Fruit fly (Drosophila melanogaster): Measurements from ENCODE around the gene Atg4a.

The Atg4a gene

dm6 chr2L:1077469-1077993 is 3.2 kb upstream of the Atg4a start, which contains the start of the genes S and ast (continued):
- peak; percentile 50; the same call in 1 of the 2 replicates for TF ChIP-seq ssp (GFP tag; IDR thresholded peaks at IDR 0.05)
- peak; percentile 99 for TF ChIP-seq amos (GFP tag; IDR thresholded peaks at IDR 0.05; ENCODE audit: partially characterized antibody)
- no peak for TF ChIP-seq fd3F (GFP tag; optimal IDR thresholded peaks at IDR 0.05)
- TF ChIP-seq pb (GFP tag; optimal IDR thresholded peaks at IDR 0.05) = no peak
- no peak for TF ChIP-seq CG5245 (GFP tag; optimal IDR thresholded peaks at IDR 0.05)
- TF ChIP-seq CG6689 (GFP tag; IDR thresholded peaks at IDR 0.05) = no peak
- TF ChIP-seq CG4730 (GFP tag; IDR thresholded peaks at IDR 0.05) = no peak
- peak; percentile 81 for TF ChIP-seq CG9932 (GFP tag; IDR thresholded peaks at IDR 0.05)
- peak; percentile 39 for TF ChIP-seq p53 (GFP tag; optimal IDR thresholded peaks at IDR 0.05)
- TF ChIP-seq so (GFP tag; IDR thresholded peaks at IDR 0.05) = peak; percentile 41; the same call in 1 of the 3 replicates
- TF ChIP-seq Dbx (GFP tag; IDR thresholded peaks at IDR 0.05) = peak; percentile 69; the same call in 2 of the 3 replicates
- TF ChIP-seq Myb (GFP tag; optimal IDR thresholded peaks at IDR 0.05) = peak; percentile 64
- no peak for TF ChIP-seq CG3163 (GFP tag; optimal IDR thresholded peaks at IDR 0.05)
- no peak for TF ChIP-seq en (GFP tag; optimal IDR thresholded peaks at IDR 0.05)
- no peak for TF ChIP-seq zen (tag; optimal IDR thresholded peaks at IDR 0.05)
- TF ChIP-seq lov (optimal IDR thresholded peaks at IDR 0.05) = no peak
- no peak for TF ChIP-seq lov (GFP tag; IDR thresholded peaks at IDR 0.05)
- no peak for TF ChIP-seq CG6175 (GFP tag; IDR thresholded peaks at IDR 0.05)
- TF ChIP-seq HLHmδ (GFP tag; optimal IDR thresholded peaks at IDR 0.05) = peak; percentile 72
- TF ChIP-seq CG1603 (tag; optimal IDR thresholded peaks at IDR 0.05) = peak; percentile 86
- TF ChIP-seq CG8765 (GFP tag; IDR thresholded peaks at IDR 0.05) = no peak
- TF ChIP-seq CG9437 (GFP tag; optimal IDR thresholded peaks at IDR 0.05) = peak; percentile 92
- TF ChIP-seq sd (tag; optimal IDR thresholded peaks at IDR 0.05) = no peak
- TF ChIP-seq CG7271 (tag; optimal IDR thresholded peaks at IDR 0.05) = no peak
- TF ChIP-seq CG12071 (GFP tag; optimal IDR thresholded peaks at IDR 0.05) = no peak
- no peak for TF ChIP-seq CG2889 (GFP tag; IDR thresholded peaks at IDR 0.05)
- TF ChIP-seq Dad (GFP tag; optimal IDR thresholded peaks at IDR 0.05) = peak; percentile 11
- peak; percentile 68 for TF ChIP-seq CG17829 (tag; optimal IDR thresholded peaks at IDR 0.05)
- no peak for TF ChIP-seq CG5180 (GFP tag; optimal IDR thresholded peaks at IDR 0.05)
- peak; percentile 0 for TF ChIP-seq pum (GFP tag; optimal IDR thresholded peaks at IDR 0.05)
- TF ChIP-seq Trl (optimal IDR thresholded peaks at IDR 0.05) = peak in 1 of 2 experiments; percentile 42
- TF ChIP-seq Trl (GFP tag; optimal IDR thresholded peaks at IDR 0.05) = peak; percentile 35
- TF ChIP-seq CG14710 (tag; optimal IDR thresholded peaks at IDR 0.05) = peak; percentile 59
- TF ChIP-seq ase (GFP tag; IDR thresholded peaks at IDR 0.05) = no peak
- TF ChIP-seq CG11723 (GFP tag; optimal IDR thresholded peaks at IDR 0.05) = no peak
- TF ChIP-seq Hr78 (GFP tag; optimal IDR thresholded peaks at IDR 0.05) = no peak
- no peak for TF ChIP-seq gsb-n (tag; optimal IDR thresholded peaks at IDR 0.05)
- TF ChIP-seq Vsx1 (GFP tag; optimal IDR thresholded peaks at IDR 0.05) = peak; percentile 29
- peak; percentile 85 for TF ChIP-seq Ets97D (GFP tag; optimal IDR thresholded peaks at IDR 0.05)
- no peak for TF ChIP-seq CG11085 (GFP tag; IDR thresholded peaks at IDR 0.05)
- TF ChIP-seq Drgx (GFP tag; IDR thresholded peaks at IDR 0.05) = no peak
- TF ChIP-seq CG3995 (GFP tag; optimal IDR thresholded peaks at IDR 0.05) = no peak
- no peak for TF ChIP-seq ab (GFP tag; optimal IDR thresholded peaks at IDR 0.05)
- TF ChIP-seq Ets65A (GFP tag) = no peak
- no peak for TF ChIP-seq Bteb2 (GFP tag; optimal IDR thresholded peaks at IDR 0.05)
- TF ChIP-seq CG4360 (GFP tag; IDR thresholded peaks at IDR 0.05) = no peak
- TF ChIP-seq pita (GFP tag; optimal IDR thresholded peaks at IDR 0.05) = no peak
- TF ChIP-seq Opbp (GFP tag; IDR thresholded peaks at IDR 0.05; ENCODE audit: partially characterized antibody) = peak; percentile 99
- TF ChIP-seq grau (tag; optimal IDR thresholded peaks at IDR 0.05) = peak; percentile 37
- peak; percentile 70 for TF ChIP-seq CG15479 (GFP tag; optimal IDR thresholded peaks at IDR 0.05)
- no peak for TF ChIP-seq ken (GFP tag; IDR thresholded peaks at IDR 0.05)
- peak; percentile 53 for TF ChIP-seq CG13894 (tag; optimal IDR thresholded peaks at IDR 0.05)

Measured in whole organism, embryonic.